Fruit fly (Drosophila melanogaster) whole organism, embryonic: ENCODE measurements around the gene Alg9.

ENCODE experiments used
- Abd-B ChIP-seq: fragments of 200-800 bp; sonication (Bioruptor generic); optimal IDR thresholded peaks from 2 replicates; lab custom pipeline; 2018; ENCODE audit warnings: missing biosample characterization, mild to moderate bottlenecking, missing genetic modification characterization, moderate library complexity
- Asciz ChIP-seq: fragments of 200-800 bp; sonication (Bioruptor generic); optimal IDR thresholded peaks from 2 replicates; lab custom pipeline; 2017; ENCODE audit warnings: missing biosample characterization, mild to moderate bottlenecking, missing genetic modification characterization, missing genetic modification reagents
- Blimp-1 ChIP-seq: fragments of 200-800 bp; sonication (Bioruptor generic); optimal IDR thresholded peaks from 3 replicates; lab custom pipeline; 2018; ENCODE audit warnings: missing biosample characterization, missing genetic modification characterization, mild to moderate bottlenecking, moderate library complexity, missing genetic modification reagents
- CG10565 ChIP-seq: fragments of 200-800 bp; sonication (Bioruptor generic); optimal IDR thresholded peaks from 3 replicates; lab custom pipeline; 2016; ENCODE audit warnings: missing biosample characterization, mild to moderate bottlenecking, missing genetic modification characterization
- CG13287 ChIP-seq: fragments of 200-800 bp; sonication (Bioruptor generic); IDR thresholded peaks from 2 replicates; pipeline ENCODE4 v1.3.6; 2022; ENCODE audit warnings: missing biosample characterization, missing genetic modification characterization; ENCODE audit not compliant: partially characterized antibody
- CG1603 ChIP-seq: fragments of 200-800 bp; sonication (Bioruptor generic); optimal IDR thresholded peaks from 2 replicates; lab custom pipeline; 2019; ENCODE audit warnings: missing biosample characterization, mild to moderate bottlenecking, missing genetic modification characterization, moderate library complexity
- CG17568 ChIP-seq: fragments of 200-800 bp; sonication (Bioruptor generic); optimal IDR thresholded peaks from 2 replicates; lab custom pipeline; 2018; ENCODE audit warnings: missing biosample characterization, mild to moderate bottlenecking, missing genetic modification characterization, moderate library complexity
- CG2202 ChIP-seq: fragments of 200-800 bp; sonication (Bioruptor generic); optimal IDR thresholded peaks from 2 replicates; lab custom pipeline; 2018; ENCODE audit warnings: missing biosample characterization, mild to moderate bottlenecking, missing genetic modification characterization
- CG2889 ChIP-seq: fragments of 200-800 bp; sonication (Bioruptor generic); IDR thresholded peaks from 3 replicates; pipeline ENCODE4 v1.3.6; 2022; ENCODE audit warnings: missing biosample characterization, missing genetic modification characterization
- CG31441 ChIP-seq: fragments of 200-800 bp; sonication (Bioruptor generic); IDR thresholded peaks from 2 replicates; pipeline ENCODE4 v1.3.6; 2022; ENCODE audit warnings: missing biosample characterization, missing genetic modification characterization
- CG4404 ChIP-seq: fragments of 200-800 bp; sonication (Bioruptor generic); IDR thresholded peaks from 2 replicates; pipeline ENCODE4 v1.3.6; 2022; ENCODE audit warnings: missing biosample characterization, missing genetic modification characterization
- CG4424 ChIP-seq: fragments of 200-800 bp; sonication (Bioruptor generic); optimal IDR thresholded peaks from 3 replicates; lab custom pipeline; 2016; ENCODE audit warnings: missing biosample characterization, missing genetic modification characterization
- CG6272 ChIP-seq: fragments of 200-800 bp; sonication (Bioruptor generic); IDR thresholded peaks from 2 replicates; pipeline ENCODE4 v1.3.6; 2022; ENCODE audit warnings: missing biosample characterization, missing genetic modification characterization
- CG6654 ChIP-seq: fragments of 200-800 bp; sonication (Bioruptor generic); optimal IDR thresholded peaks from 2 replicates; lab custom pipeline; 2017; ENCODE audit warnings: missing biosample characterization, mild to moderate bottlenecking, missing genetic modification characterization
- CG6791 ChIP-seq: fragments of 200-800 bp; sonication (Bioruptor generic); IDR thresholded peaks from 3 replicates; pipeline ENCODE4 v1.3.6; 2022; ENCODE audit warnings: missing biosample characterization, missing genetic modification characterization; ENCODE audit not compliant: partially characterized antibody
- CG7357 ChIP-seq: fragments of 200-800 bp; sonication (Bioruptor generic); IDR thresholded peaks from 3 replicates; pipeline ENCODE4 v1.3.6; 2022; ENCODE audit warnings: missing biosample characterization, missing genetic modification characterization
- CG8478 ChIP-seq: fragments of >200 bp; optimal IDR thresholded peaks from 2 replicates; lab custom pipeline; 2018
- CG8765 ChIP-seq: fragments of 200-800 bp; sonication (Bioruptor generic); IDR thresholded peaks from 2 replicates; pipeline ENCODE4 v1.3.6; 2022; ENCODE audit warnings: missing biosample characterization, missing genetic modification characterization
- Deaf1 ChIP-seq: fragments of 200-800 bp; optimal IDR thresholded peaks from 3 replicates; lab custom pipeline; 2019; ENCODE audit warnings: missing biosample characterization, mild to moderate bottlenecking, missing genetic modification characterization, moderate library complexity
- Ets65A ChIP-seq: fragments of 200-800 bp; sonication (Bioruptor generic); peaks from one replicate; lab custom pipeline; 2016; ENCODE audit warnings: missing biosample characterization, missing genetic modification characterization
- Fer2 ChIP-seq: fragments of 200-800 bp; sonication (Bioruptor generic); optimal IDR thresholded peaks from 2 replicates; lab custom pipeline; 2018; ENCODE audit warnings: missing biosample characterization, mild to moderate bottlenecking, missing genetic modification characterization, moderate library complexity
- Gug ChIP-seq: fragments of 200-800 bp; sonication (Bioruptor generic); IDR thresholded peaks from 4 replicates; pipeline ENCODE4 v1.3.6; 2022; ENCODE audit warnings: missing biosample characterization, missing genetic modification characterization
- HLH4C ChIP-seq: fragments of 200-800 bp; sonication (Bioruptor generic); IDR thresholded peaks from 3 replicates; pipeline ENCODE4 v1.3.6; 2022; ENCODE audit warnings: missing biosample characterization, missing genetic modification characterization; ENCODE audit not compliant: partially characterized antibody
- Jarid2 ChIP-seq: fragments of 200-800 bp; sonication (Bioruptor generic); optimal IDR thresholded peaks from 3 replicates; lab custom pipeline; 2017; ENCODE audit warnings: mild to moderate bottlenecking, missing biosample characterization, missing genetic modification reagents, missing genetic modification characterization
- Med ChIP-seq: fragments of 200-800 bp; sonication (Bioruptor generic); peaks from one replicate; lab custom pipeline; 2016; ENCODE audit warnings: missing biosample characterization, missing genetic modification characterization, mild to moderate bottlenecking, inconsistent platforms, moderate library complexity
- Ptx1 ChIP-seq: fragments of 200-800 bp; sonication (Bioruptor generic); IDR thresholded peaks from 2 replicates; pipeline ENCODE4 v1.3.6; 2022; ENCODE audit warnings: missing biosample characterization, missing genetic modification characterization
- az2 ChIP-seq: fragments of 200-800 bp; sonication (Bioruptor generic); optimal IDR thresholded peaks from 3 replicates; lab custom pipeline; 2016; ENCODE audit warnings: missing biosample characterization, missing genetic modification characterization
- bbx ChIP-seq: fragments of 200-800 bp; sonication (Bioruptor generic); IDR thresholded peaks from 2 replicates; pipeline ENCODE4 v1.3.6; 2022; ENCODE audit warnings: missing biosample characterization, missing genetic modification characterization; ENCODE audit not compliant: partially characterized antibody
- bigmax ChIP-seq: fragments of 200-800 bp; sonication (Bioruptor generic); optimal IDR thresholded peaks from 2 replicates; lab custom pipeline; 2018; ENCODE audit warnings: missing biosample characterization, mild to moderate bottlenecking, missing genetic modification characterization
- croc ChIP-seq: fragments of 200-800 bp; sonication (Bioruptor generic); conservative IDR thresholded peaks from 3 replicates; pipeline ENCODE4 v1.3.6; 2022; ENCODE audit warnings: missing biosample characterization, missing genetic modification characterization
- esg ChIP-seq: fragments of 200-800 bp; sonication (Bioruptor generic); conservative IDR thresholded peaks from 2 replicates; pipeline ENCODE4 v1.3.6; 2022; ENCODE audit warnings: missing biosample characterization, missing genetic modification characterization
- gt ChIP-seq: fragments of 200-800 bp; sonication (Bioruptor generic); IDR thresholded peaks from 2 replicates; pipeline ENCODE4 v1.3.6; 2022; ENCODE audit warnings: missing biosample characterization, missing genetic modification characterization
- hth ChIP-seq: fragments of >200 bp; optimal IDR thresholded peaks from 2 replicates; lab custom pipeline; 2017; ENCODE audit warnings: inconsistent platforms
- kay ChIP-seq: fragments of 200-800 bp; sonication (Bioruptor generic); optimal IDR thresholded peaks from 2 replicates; lab custom pipeline; 2016; ENCODE audit warnings: missing biosample characterization, missing genetic modification characterization
- luna ChIP-seq: fragments of 200-800 bp; sonication (Bioruptor generic); optimal IDR thresholded peaks from 2 replicates; lab custom pipeline; 2016; ENCODE audit warnings: missing biosample characterization, missing genetic modification characterization
- pb ChIP-seq: fragments of 200-800 bp; sonication (Bioruptor generic); optimal IDR thresholded peaks from 3 replicates; lab custom pipeline; 2016; ENCODE audit warnings: missing biosample characterization, missing genetic modification characterization
- ranshi ChIP-seq: fragments of 200-800 bp; sonication (Bioruptor generic); IDR thresholded peaks from 2 replicates; pipeline ENCODE4 v1.3.6; 2022; ENCODE audit warnings: missing biosample characterization, missing genetic modification characterization
- sna ChIP-seq: fragments of 200-800 bp; sonication (Bioruptor generic); IDR thresholded peaks from 2 replicates; pipeline ENCODE4 v1.3.6; 2022; ENCODE audit warnings: missing biosample characterization, missing genetic modification characterization; ENCODE audit not compliant: partially characterized antibody
- toy ChIP-seq: fragments of 200-800 bp; sonication (Bioruptor generic); IDR thresholded peaks from 2 replicates; pipeline ENCODE4 v1.3.6; 2022; ENCODE audit warnings: missing biosample characterization, missing genetic modification characterization
- trem ChIP-seq: fragments of 200-800 bp; optimal IDR thresholded peaks from 3 replicates; lab custom pipeline; 2019; ENCODE audit warnings: missing biosample characterization, mild to moderate bottlenecking, missing genetic modification characterization, moderate library complexity
- vfl ChIP-seq: fragments of 200-800 bp; sonication (Bioruptor generic); optimal IDR thresholded peaks from 2 replicates; lab custom pipeline; 2016; ENCODE audit warnings: missing biosample characterization, missing genetic modification characterization
- wdn ChIP-seq: fragments of 200-800 bp; sonication (Bioruptor generic); IDR thresholded peaks from 2 replicates; pipeline ENCODE4 v1.3.6; 2022; ENCODE audit warnings: missing biosample characterization, missing genetic modification characterization

The Alg9 gene

DNA sequence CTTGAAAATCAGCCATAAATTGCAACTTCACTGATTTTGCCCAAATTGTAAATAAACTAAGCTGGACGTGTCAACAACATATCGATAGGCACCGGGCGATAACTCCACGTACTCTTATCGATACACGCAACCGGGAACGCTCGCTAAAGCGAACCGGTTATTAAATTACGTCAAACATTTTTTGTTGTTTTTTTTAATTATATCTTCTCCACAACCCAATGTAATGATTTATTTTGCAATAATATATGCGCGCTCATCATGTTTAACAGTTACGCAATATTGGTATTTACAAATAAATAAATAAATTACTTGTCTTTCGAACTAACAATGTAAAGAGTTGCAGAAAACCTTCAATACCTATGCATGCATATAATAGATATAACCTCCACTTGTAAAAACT is 6.3 kb upstream of the Alg9 start, which contains the start of gene Saysd1 (continued):
- TF ChIP-seq Gug (GFP tag; lab: Robert Waterston, UW): peak; percentile 35; the same call in 1 of the 4 replicates
- no peak for TF ChIP-seq CG10565 (GFP tag; lab: Kevin White, UChicago)

DNA sequence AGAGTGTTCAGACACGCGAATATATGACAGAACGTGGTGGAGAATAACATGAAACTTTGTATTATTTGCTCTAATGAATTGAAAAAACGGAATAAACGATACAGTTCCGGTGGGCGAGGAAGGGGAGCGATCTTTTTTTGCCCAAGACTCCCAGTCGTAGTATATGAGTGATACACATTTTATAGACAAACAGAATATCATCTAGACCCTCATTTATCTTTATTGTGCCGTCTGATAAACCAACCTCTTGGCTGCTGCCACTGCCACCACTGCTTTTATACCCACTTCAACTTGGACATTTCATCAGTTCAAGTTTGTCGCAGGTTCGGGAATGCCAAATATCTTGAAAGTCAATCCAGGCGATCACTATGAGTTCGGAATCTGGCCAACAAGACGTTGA is 5.4 kb upstream of the Alg9 start, which contains the start of gene CG31106:
TSS of gene CG31106 (plus strand) at position 301 of the 400 bp plus-strand sequence.
- TF ChIP-seq Med (GFP tag; lab: Kevin White, UChicago) (peak; percentile 22), wdn (GFP tag; lab: Robert Waterston, UW) (no peak)
- TF ChIP-seq, all 482 proteins: peak for 1

DNA sequence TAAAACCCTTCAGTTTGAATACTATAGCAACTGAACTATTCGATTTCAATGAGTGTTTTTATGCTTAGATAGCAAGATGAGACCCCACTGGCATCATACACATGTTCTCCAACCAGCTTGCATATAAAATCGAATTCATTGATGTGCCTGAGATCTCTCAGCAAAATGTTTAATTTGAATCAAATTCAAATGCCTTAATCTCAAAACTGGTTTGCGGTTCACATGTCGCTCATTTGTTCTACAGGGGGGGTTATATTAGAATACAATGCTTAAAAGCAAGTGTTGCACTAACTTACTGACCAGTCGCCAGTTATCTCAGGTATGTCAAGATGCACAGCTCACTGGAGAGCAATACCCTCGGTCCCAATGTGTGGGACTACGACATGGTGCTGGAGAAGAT is 2.4 kb upstream of the Alg9 start, which contains the start of gene CG31103:
TSS of gene CG31103 (plus strand) at position 301 of the 400 bp plus-strand sequence.
- no peak for TF ChIP-seq CG2889 (GFP tag; lab: Robert Waterston, UW)
- no peak for TF ChIP-seq CG6654 (GFP tag; lab: Kevin White, UChicago)
- no peak for TF ChIP-seq gt (GFP tag; lab: Robert Waterston, UW)
- TF ChIP-seq pb (GFP tag; lab: Kevin White, UChicago): no peak

DNA sequence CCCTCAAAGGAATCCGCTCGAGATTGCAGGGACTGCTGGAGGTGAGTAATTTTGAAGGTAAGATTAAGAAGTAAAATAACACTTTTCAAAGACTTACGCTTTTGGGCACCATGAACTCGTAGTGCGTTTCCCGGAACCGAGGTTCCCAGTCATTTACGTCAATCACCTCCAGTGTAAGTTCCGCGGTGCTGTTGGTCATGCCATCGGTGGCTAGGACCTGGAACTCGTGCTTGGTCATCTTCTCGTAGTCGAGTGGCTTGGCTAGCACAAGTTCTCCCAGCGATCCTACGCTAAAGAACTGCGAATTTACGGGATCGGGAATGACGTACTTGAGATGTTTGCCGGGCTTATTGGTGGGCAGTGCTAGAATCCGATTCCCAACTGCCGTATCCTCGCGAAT is 4.1 kb downstream of the Alg9 start:
- no peak for TF ChIP-seq Jarid2 (GFP tag; lab: Kevin White, UChicago)
- TF ChIP-seq Ets65A (GFP tag; lab: Kevin White, UChicago): peak; percentile 91
- no peak for TF ChIP-seq CG31441 (GFP tag; lab: Robert Waterston, UW)
- no peak for TF ChIP-seq Fer2 (tag; lab: Kevin White, UChicago)
- TF ChIP-seq, all 482 proteins: peak for 1

DNA sequence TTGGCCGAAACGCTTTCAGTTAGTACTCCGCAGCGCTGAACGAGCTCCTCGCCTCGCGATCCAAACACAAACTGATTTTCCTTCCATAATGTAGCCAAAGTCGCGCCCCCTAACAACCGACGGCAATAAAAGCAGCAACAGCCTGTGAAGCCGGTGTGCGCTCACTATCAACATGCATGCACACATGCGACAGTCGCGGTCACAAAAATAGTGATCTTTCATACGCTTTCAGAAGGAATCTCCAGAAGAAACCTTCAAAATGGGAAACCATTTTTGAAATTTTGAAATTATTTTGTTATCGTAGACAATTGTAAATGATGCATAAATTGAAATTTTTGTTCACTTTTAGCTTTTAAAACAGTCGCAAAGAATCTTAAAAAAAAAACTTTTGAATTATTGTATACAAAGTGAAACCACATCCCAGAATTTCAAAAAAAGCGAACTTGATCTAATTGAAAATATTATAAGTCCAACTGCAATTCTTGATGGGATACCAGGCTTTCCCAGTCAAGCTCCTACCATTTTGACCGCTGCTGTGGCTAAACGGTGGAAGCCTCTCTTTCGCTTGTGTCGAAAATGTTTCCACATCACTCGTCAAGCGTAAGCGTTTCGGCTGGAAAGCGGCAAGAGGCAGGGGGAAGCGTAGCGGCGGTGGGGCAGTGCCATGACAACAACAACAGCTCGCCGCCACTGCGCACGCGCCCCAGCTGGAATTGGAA is 11.0 kb downstream of the Alg9 start, which contains the start of gene Cad96Cb:
TSS of gene Cad96Cb (minus strand) at position 51 of the 719 bp plus-strand sequence.
- TF ChIP-seq kay (peak; percentile 56), ranshi (GFP tag; lab: Robert Waterston, UW) (peak; percentile 38; the same call in 1 of the 2 replicates), az2 (peak; percentile 85), luna (GFP tag; lab: Kevin White, UChicago) (no peak), CG4424 (GFP tag; lab: Kevin White, UChicago) (peak; percentile 92), bigmax (GFP tag; lab: Kevin White, UChicago) (no peak), CG6791 (no peak), Deaf1 (tag; lab: Kevin White, UChicago) (no peak), CG4404 (GFP tag; lab: Robert Waterston, UW) (peak; percentile 49), Asciz (GFP tag; lab: Kevin White, UChicago) (peak; percentile 91), Blimp-1 (GFP tag; lab: Kevin White, UChicago) (peak; percentile 83), CG1603 (tag; lab: Kevin White, UChicago) (peak; percentile 41), trem (tag; lab: Kevin White, UChicago) (peak; percentile 76), CG7357 (GFP tag; lab: Robert Waterston, UW) (0 out of 3 replicates have a peak, but pooled peaks have one; percentile 50), vfl (GFP tag; lab: Kevin White, UChicago) (no peak), CG8765 (no peak), esg (GFP tag; lab: Robert Waterston, UW) (0 out of 2 replicates have a peak, but pooled peaks have one; percentile 46), hth (lab: Kevin White, UChicago) (no peak), CG13287 (GFP tag; lab: Robert Waterston, UW) (no peak), sna (no peak), bbx (GFP tag; lab: Robert Waterston, UW) (no peak), Ptx1 (GFP tag; lab: Robert Waterston, UW) (peak; percentile 70), CG8478 (lab: Kevin White, UChicago) (no peak), HLH4C (GFP tag; lab: Robert Waterston, UW) (no peak), CG2202 (tag; lab: Kevin White, UChicago) (peak; percentile 48), Abd-B (GFP tag; lab: Kevin White, UChicago) (peak; percentile 77), CG17568 (GFP tag; lab: Kevin White, UChicago) (no peak), CG6272 (GFP tag; lab: Robert Waterston, UW) (no peak), croc (GFP tag; lab: Robert Waterston, UW) (peak; percentile 74), toy (GFP tag; lab: Robert Waterston, UW) (no peak)
